Fruit fly (Drosophila melanogaster) whole organism, embryonic: ENCODE measurements around the gene CG5071.

Experiments
- CG11696 ChIP-seq: fragments of 200-800 bp; sonication (Bioruptor generic); IDR thresholded peaks from 2 replicates; pipeline ENCODE4 v1.3.6; 2022; ENCODE audit warnings: missing biosample characterization, missing genetic modification characterization
- CG12104 ChIP-seq: fragments of 200-800 bp; sonication (Bioruptor generic); optimal IDR thresholded peaks from 3 replicates; lab custom pipeline; 2016; ENCODE audit warnings: missing biosample characterization, missing genetic modification characterization
- CG12659 ChIP-seq: fragments of 200-800 bp; sonication (Bioruptor generic); optimal IDR thresholded peaks from 3 replicates; lab custom pipeline; 2017; ENCODE audit warnings: mild to moderate bottlenecking, missing biosample characterization, missing genetic modification reagents, missing genetic modification characterization
- CG12942 ChIP-seq: fragments of 200-800 bp; sonication (Bioruptor generic); optimal IDR thresholded peaks from 3 replicates; lab custom pipeline; 2016; ENCODE audit warnings: missing biosample characterization, missing genetic modification characterization
- CG14860 ChIP-seq: fragments of 200-800 bp; sonication (Bioruptor generic); IDR thresholded peaks from 3 replicates; pipeline ENCODE4 v1.3.6; 2022; ENCODE audit warnings: missing biosample characterization, missing genetic modification characterization; ENCODE audit not compliant: partially characterized antibody
- CG15269 ChIP-seq: fragments of 200-800 bp; sonication (Bioruptor generic); optimal IDR thresholded peaks from 2 replicates; lab custom pipeline; 2018; ENCODE audit warnings: missing biosample characterization, mild to moderate bottlenecking, missing genetic modification characterization, moderate library complexity
- CG18011 ChIP-seq: fragments of 200-800 bp; sonication (Bioruptor generic); optimal IDR thresholded peaks from 2 replicates; lab custom pipeline; 2017; ENCODE audit warnings: missing biosample characterization, missing genetic modification characterization, mild to moderate bottlenecking, moderate library complexity, missing genotype
- CG2129 ChIP-seq: fragments of 200-800 bp; sonication (Bioruptor generic); IDR thresholded peaks from 2 replicates; pipeline ENCODE4 v1.3.6; 2022; ENCODE audit warnings: missing biosample characterization, missing genetic modification characterization; ENCODE audit not compliant: partially characterized antibody
- CG2889 ChIP-seq: fragments of 200-800 bp; sonication (Bioruptor generic); IDR thresholded peaks from 3 replicates; pipeline ENCODE4 v1.3.6; 2022; ENCODE audit warnings: missing biosample characterization, missing genetic modification characterization
- CG31441 ChIP-seq: fragments of 200-800 bp; sonication (Bioruptor generic); IDR thresholded peaks from 2 replicates; pipeline ENCODE4 v1.3.6; 2022; ENCODE audit warnings: missing biosample characterization, missing genetic modification characterization
- CG34224 ChIP-seq: fragments of 200-800 bp; sonication (Bioruptor generic); IDR thresholded peaks from 3 replicates; pipeline ENCODE4 v1.3.6; 2022; ENCODE audit warnings: missing biosample characterization, missing genetic modification characterization; ENCODE audit not compliant: partially characterized antibody
- CG4617 ChIP-seq: fragments of 200-800 bp; sonication (Bioruptor generic); optimal IDR thresholded peaks from 3 replicates; lab custom pipeline; 2016; ENCODE audit warnings: missing biosample characterization, missing genetic modification characterization, borderline replicate concordance
- CG4820 ChIP-seq: fragments of 200-800 bp; sonication (Bioruptor generic); optimal IDR thresholded peaks from 3 replicates; lab custom pipeline; 2016; ENCODE audit warnings: missing biosample characterization, missing genetic modification characterization
- CG6791 ChIP-seq: fragments of 200-800 bp; sonication (Bioruptor generic); IDR thresholded peaks from 3 replicates; pipeline ENCODE4 v1.3.6; 2022; ENCODE audit warnings: missing biosample characterization, missing genetic modification characterization; ENCODE audit not compliant: partially characterized antibody
- CG7786 ChIP-seq: fragments of 200-800 bp; sonication (Bioruptor generic); optimal IDR thresholded peaks from 2 replicates; lab custom pipeline; 2016; ENCODE audit warnings: missing biosample characterization, missing genetic modification characterization
- CG8944 ChIP-seq: fragments of 200-800 bp; sonication (Bioruptor generic); optimal IDR thresholded peaks from 3 replicates; lab custom pipeline; 2016; ENCODE audit warnings: missing biosample characterization, missing genetic modification characterization
- CG9215 ChIP-seq: fragments of 200-800 bp; sonication (Bioruptor generic); IDR thresholded peaks from 2 replicates; pipeline ENCODE4 v1.3.6; 2022; ENCODE audit warnings: missing biosample characterization, missing genetic modification characterization
- CHES-1-like ChIP-seq: fragments of 200-800 bp; sonication (Bioruptor generic); optimal IDR thresholded peaks from 2 replicates; lab custom pipeline; 2016; ENCODE audit warnings: missing biosample characterization, missing genetic modification characterization
- Dbx ChIP-seq: fragments of 200-800 bp; sonication (Bioruptor generic); IDR thresholded peaks from 3 replicates; pipeline ENCODE4 v1.3.6; 2022; ENCODE audit warnings: missing biosample characterization, missing genetic modification characterization
- HLH3B ChIP-seq: fragments of 200-800 bp; sonication (Bioruptor generic); IDR thresholded peaks from 2 replicates; pipeline ENCODE4 v1.3.6; 2022; ENCODE audit warnings: missing biosample characterization, missing genetic modification characterization
- Max ChIP-seq: fragments of 200-800 bp; sonication (Bioruptor generic); optimal IDR thresholded peaks from 2 replicates; lab custom pipeline; 2016; ENCODE audit warnings: missing biosample characterization, mild to moderate bottlenecking, missing genetic modification characterization
- Myb ChIP-seq: fragments of 200-800 bp; sonication (Bioruptor generic); optimal IDR thresholded peaks from 2 replicates; lab custom pipeline; 2016; ENCODE audit warnings: missing biosample characterization, missing genetic modification characterization
- NFAT ChIP-seq: fragments of 200-800 bp; sonication (Bioruptor generic); IDR thresholded peaks from 2 replicates; pipeline ENCODE4 v1.3.6; 2022; ENCODE audit warnings: missing biosample characterization, missing genetic modification characterization
- Nf-YC ChIP-seq: fragments of 200-800 bp; optimal IDR thresholded peaks from 3 replicates; lab custom pipeline; 2019; ENCODE audit warnings: missing biosample characterization, mild to moderate bottlenecking, missing genetic modification characterization, moderate library complexity
- PHDP ChIP-seq: fragments of 200-800 bp; sonication (Bioruptor generic); optimal IDR thresholded peaks from 3 replicates; lab custom pipeline; 2018; ENCODE audit warnings: missing biosample characterization, mild to moderate bottlenecking, missing genetic modification characterization, moderate library complexity
- Sry-δ ChIP-seq: fragments of 200-800 bp; sonication (Bioruptor generic); optimal IDR thresholded peaks from 2 replicates; lab custom pipeline; 2016; ENCODE audit warnings: missing biosample characterization, missing genetic modification characterization
- Stat92E ChIP-seq, 3 experiments: fragments of >200 bp in 2 of 3; fragments of 200-800 bp in 1 of 3; sonication (Bioruptor generic) in 1 of 3; optimal IDR thresholded peaks; 2 replicates each; lab custom pipeline; 2017 to 2019; ENCODE audit warnings: missing biosample characterization in 3 of 3, missing genetic modification characterization in 3 of 3, mild to moderate bottlenecking in 1 of 3, moderate library complexity in 1 of 3
- ase ChIP-seq: fragments of 200-800 bp; sonication (Bioruptor generic); IDR thresholded peaks from 3 replicates; pipeline ENCODE4 v1.3.6; 2022; ENCODE audit warnings: missing biosample characterization, missing genetic modification characterization
- ato ChIP-seq: fragments of 200-800 bp; sonication (Bioruptor generic); IDR thresholded peaks from 2 replicates; pipeline ENCODE4 v1.3.6; 2022; ENCODE audit warnings: missing biosample characterization, missing genetic modification characterization; ENCODE audit not compliant: partially characterized antibody
- az2 ChIP-seq: fragments of 200-800 bp; sonication (Bioruptor generic); optimal IDR thresholded peaks from 3 replicates; lab custom pipeline; 2016; ENCODE audit warnings: missing biosample characterization, missing genetic modification characterization
- bcd ChIP-seq: fragments of 200-800 bp; sonication (Bioruptor generic); optimal IDR thresholded peaks from 2 replicates; lab custom pipeline; 2017; ENCODE audit warnings: missing biosample characterization, mild to moderate bottlenecking, missing genetic modification characterization
- bowl ChIP-seq: fragments of 200-800 bp; sonication (Bioruptor generic); IDR thresholded peaks from 2 replicates; pipeline ENCODE4 v1.3.6; 2022; ENCODE audit warnings: missing biosample characterization, missing genetic modification characterization
- chm ChIP-seq: fragments of 200-800 bp; sonication (Bioruptor generic); IDR thresholded peaks from 2 replicates; pipeline ENCODE4 v1.3.6; 2022; ENCODE audit warnings: missing biosample characterization, missing genetic modification characterization
- dm ChIP-seq: fragments of 200-800 bp; sonication (Bioruptor generic); optimal IDR thresholded peaks from 3 replicates; lab custom pipeline; 2016; ENCODE audit warnings: missing biosample characterization, missing genetic modification characterization
- dmrt99B ChIP-seq: fragments of 200-800 bp; sonication (Bioruptor generic); optimal IDR thresholded peaks from 2 replicates; lab custom pipeline; 2018; ENCODE audit warnings: missing biosample characterization, mild to moderate bottlenecking, missing genetic modification characterization, moderate library complexity
- fd64A ChIP-seq: fragments of 200-800 bp; sonication (Bioruptor generic); optimal IDR thresholded peaks from 3 replicates; lab custom pipeline; 2018; ENCODE audit warnings: missing biosample characterization, mild to moderate bottlenecking, missing genetic modification characterization
- gce ChIP-seq: fragments of 200-800 bp; sonication (Bioruptor generic); IDR thresholded peaks from 3 replicates; pipeline ENCODE4 v1.3.6; 2022; ENCODE audit warnings: missing biosample characterization, missing genetic modification characterization
- h ChIP-seq: fragments of >200 bp; optimal IDR thresholded peaks from 2 replicates; lab custom pipeline; 2017
- ind ChIP-seq: fragments of 200-800 bp; sonication (Bioruptor generic); optimal IDR thresholded peaks from 3 replicates; lab custom pipeline; 2016; ENCODE audit warnings: missing biosample characterization, missing genetic modification characterization
- kah ChIP-seq: fragments of 200-800 bp; sonication (Bioruptor generic); optimal IDR thresholded peaks from 2 replicates; lab custom pipeline; 2018; ENCODE audit warnings: missing biosample characterization, mild to moderate bottlenecking, missing genetic modification characterization
- lola ChIP-seq, 3 experiments: fragments of >200 bp in 2 of 3; fragments of 200-800 bp in 1 of 3; sonication (Bioruptor generic) in 1 of 3; optimal IDR thresholded peaks; 2 replicates each; lab custom pipeline; 2017 to 2019; ENCODE audit warnings: missing biosample characterization in 3 of 3, missing genetic modification characterization in 3 of 3, mild to moderate bottlenecking in 1 of 3, moderate library complexity in 1 of 3
- nmo ChIP-seq: fragments of 200-800 bp; sonication (Bioruptor generic); optimal IDR thresholded peaks from 2 replicates; lab custom pipeline; 2018; ENCODE audit warnings: missing biosample characterization, mild to moderate bottlenecking, missing genetic modification characterization, moderate library complexity
- nom ChIP-seq: fragments of 200-800 bp; sonication (Bioruptor generic); optimal IDR thresholded peaks from 2 replicates; lab custom pipeline; 2017; ENCODE audit warnings: missing biosample characterization, missing genetic modification characterization, mild to moderate bottlenecking, moderate library complexity, missing genetic modification reagents
- oc ChIP-seq: fragments of 200-800 bp; sonication (Bioruptor generic); optimal IDR thresholded peaks from 2 replicates; lab custom pipeline; 2018; ENCODE audit warnings: missing biosample characterization, mild to moderate bottlenecking, missing genetic modification characterization, moderate library complexity
- ranshi ChIP-seq: fragments of 200-800 bp; sonication (Bioruptor generic); IDR thresholded peaks from 2 replicates; pipeline ENCODE4 v1.3.6; 2022; ENCODE audit warnings: missing biosample characterization, missing genetic modification characterization
- shn ChIP-seq: fragments of 200-800 bp; sonication (Bioruptor generic); optimal IDR thresholded peaks from 3 replicates; lab custom pipeline; 2016; ENCODE audit warnings: missing biosample characterization, missing genetic modification characterization
- sisA ChIP-seq: fragments of 200-800 bp; sonication (Bioruptor generic); IDR thresholded peaks from 2 replicates; pipeline ENCODE4 v1.3.6; 2022; ENCODE audit warnings: missing biosample characterization, missing genetic modification characterization
- tna ChIP-seq: fragments of 200-800 bp; sonication (Bioruptor generic); IDR thresholded peaks from 2 replicates; pipeline ENCODE4 v1.3.6; 2022; ENCODE audit warnings: missing biosample characterization, missing genetic modification characterization; ENCODE audit not compliant: partially characterized antibody
- vfl ChIP-seq: fragments of 200-800 bp; sonication (Bioruptor generic); optimal IDR thresholded peaks from 2 replicates; lab custom pipeline; 2016; ENCODE audit warnings: missing biosample characterization, missing genetic modification characterization
- zen2 ChIP-seq: fragments of 200-800 bp; sonication (Bioruptor generic); IDR thresholded peaks from 3 replicates; pipeline ENCODE4 v1.3.6; 2022; ENCODE audit warnings: missing biosample characterization, missing genetic modification characterization; ENCODE audit not compliant: partially characterized antibody

The CG5071 gene

dm6 chr3R:25631079-25631478, 12.9 kb downstream of the CG5071 start (continued):
- TF ChIP-seq Sry-δ (GFP tag; lab: Kevin White, UChicago) (peak; percentile 24), CG4617 (GFP tag; lab: Kevin White, UChicago) (no peak), ato (GFP tag; lab: Robert Waterston, UW) (no peak), CG12942 (no peak), CG12104 (GFP tag; lab: Kevin White, UChicago) (peak; percentile 50), Dbx (GFP tag; lab: Robert Waterston, UW) (peak; percentile 73), vfl (GFP tag; lab: Kevin White, UChicago) (peak; percentile 36), CG15269 (tag; lab: Kevin White, UChicago) (peak; percentile 74), Myb (GFP tag; lab: Kevin White, UChicago) (peak; percentile 46), CG11696 (no peak), ase (peak; percentile 54; the same call in 1 of the 3 replicates), CG7786 (GFP tag; lab: Kevin White, UChicago) (peak; percentile 70), HLH3B (peak; percentile 73), nom (no peak), CHES-1-like (peak; percentile 49), CG4820 (GFP tag; lab: Kevin White, UChicago) (peak; percentile 67), CG8944 (GFP tag; lab: Kevin White, UChicago) (peak; percentile 74), ind (GFP tag; lab: Kevin White, UChicago) (peak; percentile 66), dm (GFP tag; lab: Kevin White, UChicago) (peak; percentile 9), kah (GFP tag; lab: Kevin White, UChicago) (peak; percentile 2), CG34224 (GFP tag; lab: Robert Waterston, UW) (no peak), bowl (GFP tag; lab: Robert Waterston, UW) (no peak), CG6791 (GFP tag; lab: Robert Waterston, UW) (no peak), dmrt99B (tag; lab: Kevin White, UChicago) (peak; percentile 80), PHDP (tag; lab: Kevin White, UChicago) (peak; percentile 72), fd64A (GFP tag; lab: Kevin White, UChicago) (peak; percentile 13), sisA (GFP tag; lab: Robert Waterston, UW) (peak; percentile 79), gce (0 out of 3 replicates have a peak, but pooled peaks have one; percentile 17), CG14860 (no peak), NFAT (GFP tag; lab: Robert Waterston, UW) (no peak; the same call in 1 of the 2 replicates), nmo (peak; percentile 58), CG2129 (GFP tag; lab: Robert Waterston, UW) (no peak), chm (GFP tag; lab: Robert Waterston, UW) (peak; percentile 65; the same call in 1 of the 2 replicates), zen2 (GFP tag; lab: Robert Waterston, UW) (no peak), CG9215 (GFP tag; lab: Robert Waterston, UW) (peak; percentile 42; the same call in 1 of the 2 replicates), az2 (peak; percentile 43), shn (GFP tag; lab: Kevin White, UChicago) (peak; percentile 21), tna (GFP tag; lab: Robert Waterston, UW) (no peak), bcd (GFP tag; lab: Kevin White, UChicago) (peak; percentile 72), CG18011 (GFP tag; lab: Kevin White, UChicago) (no peak), oc (peak; percentile 45), ranshi (GFP tag; lab: Robert Waterston, UW) (peak; percentile 78; the same call in 1 of the 2 replicates), Stat92E (GFP tag; optimal IDR thresholded peaks at IDR 0.05; lab: Kevin White, UChicago) (no peak), Max (GFP tag; lab: Kevin White, UChicago) (peak; percentile 17), lola (GFP tag; optimal IDR thresholded peaks at IDR 0.05; lab: Kevin White, UChicago) (peak in 1 of 3 experiments; percentile 39), CG12659 (peak; percentile 54), CG2889 (GFP tag; lab: Robert Waterston, UW) (peak; percentile 66), Nf-YC (tag; lab: Kevin White, UChicago) (peak; percentile 35), h (lab: Kevin White, UChicago) (no peak), CG31441 (peak; percentile 50; the same call in 1 of the 2 replicates)
